Fruit fly (Drosophila melanogaster) whole organism, wandering third instar larva: Measurements from ENCODE around the gene me31B.

Source experiments
- CG32264 ChIP-seq: fragments of 200-800 bp; sonication (Bioruptor generic); optimal IDR thresholded peaks from 2 replicates; lab custom pipeline; 2016; ENCODE audit warnings: missing biosample characterization, missing genetic modification characterization
- Myc ChIP-seq: fragments of >200 bp; optimal IDR thresholded peaks from 2 replicates; lab custom pipeline; 2017
- OdsH ChIP-seq: fragments of 200-800 bp; sonication (Bioruptor generic); optimal IDR thresholded peaks from 2 replicates; lab custom pipeline; 2016; ENCODE audit warnings: missing biosample characterization, mild to moderate bottlenecking, missing genetic modification characterization
- h ChIP-seq: fragments of 200-800 bp; sonication (Bioruptor generic); optimal IDR thresholded peaks from 3 replicates; lab custom pipeline; 2016; ENCODE audit warnings: missing biosample characterization, mild to moderate bottlenecking, missing genetic modification characterization
- lola ChIP-seq: fragments of >200 bp; optimal IDR thresholded peaks from 2 replicates; lab custom pipeline; 2017; ENCODE audit warnings: missing biosample characterization, missing genetic modification characterization
- psq ChIP-seq: fragments of 200-800 bp; sonication (Bioruptor generic); optimal IDR thresholded peaks from 3 replicates; lab custom pipeline; 2017; ENCODE audit warnings: missing biosample characterization, mild to moderate bottlenecking, missing genetic modification characterization, moderate library complexity
- sage ChIP-seq: fragments of 200-800 bp; sonication (Bioruptor generic); optimal IDR thresholded peaks from 2 replicates; lab custom pipeline; 2016; ENCODE audit warnings: missing biosample characterization, mild to moderate bottlenecking, missing genetic modification characterization
- usp ChIP-seq: fragments of >200 bp; optimal IDR thresholded peaks from 2 replicates; lab custom pipeline; 2017; ENCODE audit warnings: missing biosample characterization, missing genetic modification characterization

DNA sequence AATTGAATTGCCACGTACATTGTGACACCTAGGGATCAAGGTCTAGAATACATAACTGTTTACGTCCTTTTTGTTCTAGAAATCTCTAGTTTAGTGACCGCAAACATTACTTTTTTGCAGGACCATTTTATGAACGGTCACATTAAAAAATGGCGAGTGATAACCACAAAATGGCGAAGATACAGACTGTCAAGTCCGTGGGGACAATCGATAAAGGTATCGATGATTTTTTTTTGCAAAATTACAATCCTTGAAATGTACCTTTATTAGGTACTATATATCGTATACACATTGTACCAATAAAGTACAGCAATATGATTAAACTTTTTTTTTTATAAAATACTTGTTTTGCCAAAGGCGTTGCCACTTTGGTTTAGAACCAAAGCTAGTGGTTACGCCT is 8.7 kb upstream of the me31B start:
- TF ChIP-seq OdsH (GFP tag; lab: Kevin White, UChicago) (no peak), lola (no peak), usp (GFP tag; lab: Kevin White, UChicago) (no peak), h (GFP tag; lab: Kevin White, UChicago) (no peak), sage (no peak), psq (GFP tag; lab: Kevin White, UChicago) (no peak), Myc (lab: Kevin White, UChicago) (no peak), CG32264 (no peak)
